Fruit fly (Drosophila melanogaster) whole organism, wandering third instar larva: ENCODE results near the gene G9a.

Source experiments
- Abd-B ChIP-seq: fragments of >200 bp; optimal IDR thresholded peaks from 2 replicates; lab custom pipeline; 2017; ENCODE audit warnings: missing biosample characterization, missing genetic modification characterization
- CG9705 ChIP-seq: fragments of 200-800 bp; sonication (Bioruptor generic); optimal IDR thresholded peaks from 2 replicates; lab custom pipeline; 2018; ENCODE audit warnings: missing biosample characterization, mild to moderate bottlenecking, missing genetic modification characterization
- CrebA ChIP-seq: fragments of 200-800 bp; sonication (Bioruptor generic); optimal IDR thresholded peaks from 2 replicates; lab custom pipeline; 2016; ENCODE audit warnings: missing biosample characterization, mild to moderate bottlenecking, missing genetic modification characterization, borderline replicate concordance
- Dif ChIP-seq: fragments of 200-275, 200-300 bp; sonication (Bioruptor generic); optimal IDR thresholded peaks from 2 replicates; lab custom pipeline; 2018; ENCODE audit warnings: missing biosample characterization, missing genetic modification characterization; ENCODE audit not compliant: partially characterized antibody
- GATAd ChIP-seq: sonication (Bioruptor generic); optimal IDR thresholded peaks from 2 replicates; lab custom pipeline; 2016; ENCODE audit warnings: missing biosample characterization, missing genetic modification characterization
- HLH106 ChIP-seq: fragments of 200-800 bp; optimal IDR thresholded peaks from 3 replicates; lab custom pipeline; 2019; ENCODE audit warnings: missing biosample characterization, mild to moderate bottlenecking, missing genetic modification characterization, moderate library complexity
- Hnf4 ChIP-seq: fragments of 200-800 bp; sonication (Bioruptor generic); optimal IDR thresholded peaks from 2 replicates; lab custom pipeline; 2016; ENCODE audit warnings: missing biosample characterization, mild to moderate bottlenecking, missing genetic modification characterization
- Hr78 ChIP-seq: fragments of >200 bp; optimal IDR thresholded peaks from 2 replicates; lab custom pipeline; 2017; ENCODE audit warnings: missing biosample characterization, missing genetic modification characterization
- Hr83 ChIP-seq: fragments of 200-300 bp; sonication (Bioruptor generic); optimal IDR thresholded peaks from 2 replicates; lab custom pipeline; 2016; ENCODE audit warnings: missing biosample characterization, mild to moderate bottlenecking, missing genetic modification characterization, moderate library complexity; ENCODE audit not compliant: poor library complexity, severe bottlenecking
- Jra ChIP-seq: sonication (Bioruptor generic); optimal IDR thresholded peaks from 2 replicates; lab custom pipeline; 2016; ENCODE audit warnings: missing biosample characterization, missing genetic modification characterization
- Mio ChIP-seq: sonication (Bioruptor generic); optimal IDR thresholded peaks from 2 replicates; lab custom pipeline; 2016; ENCODE audit warnings: missing biosample characterization, missing genetic modification characterization
- N ChIP-seq: fragments of >200 bp; optimal IDR thresholded peaks from 2 replicates; lab custom pipeline; 2018; ENCODE audit warnings: missing biosample characterization, missing external identifiers, missing genetic modification characterization
- OdsH ChIP-seq: fragments of 200-800 bp; sonication (Bioruptor generic); optimal IDR thresholded peaks from 2 replicates; lab custom pipeline; 2016; ENCODE audit warnings: missing biosample characterization, mild to moderate bottlenecking, missing genetic modification characterization
- Rel ChIP-seq, 2 experiments: fragments of 200-800 bp; sonication (Bioruptor generic) in 1 of 2; optimal IDR thresholded peaks; 2 replicates in 1 of 2; 3 replicates in 1 of 2; lab custom pipeline; 2016 to 2019; ENCODE audit warnings: mild to moderate bottlenecking in 2 of 2, missing biosample characterization in 2 of 2, missing genetic modification characterization in 2 of 2, moderate library complexity in 1 of 2
- Sp1 ChIP-seq: fragments of 200-800 bp; sonication (Bioruptor generic); optimal IDR thresholded peaks from 3 replicates; lab custom pipeline; 2019; ENCODE audit warnings: missing biosample characterization, mild to moderate bottlenecking, missing genetic modification characterization, moderate library complexity
- Vsx2 ChIP-seq: fragments of 200-300, 225-300 bp; sonication (Bioruptor generic); optimal IDR thresholded peaks from 2 replicates; lab custom pipeline; 2018; ENCODE audit warnings: missing biosample characterization, missing genetic modification characterization; ENCODE audit not compliant: partially characterized antibody
- br ChIP-seq: fragments of 200-800 bp; sonication (Bioruptor generic); optimal IDR thresholded peaks from 2 replicates; lab custom pipeline; 2016; ENCODE audit warnings: missing biosample characterization, missing genetic modification characterization
- brk ChIP-seq: fragments of 200-800 bp; sonication (Bioruptor generic); optimal IDR thresholded peaks from 2 replicates; lab custom pipeline; 2016; ENCODE audit warnings: missing biosample characterization, mild to moderate bottlenecking, missing genetic modification characterization
- dl ChIP-seq, 2 experiments: fragments of 175-275, 200-275 bp in 1 of 2; fragments of 200-275 bp in 1 of 2; sonication (Bioruptor generic); optimal IDR thresholded peaks; lab custom pipeline; 2018; ENCODE audit warnings: mild to moderate bottlenecking in 2 of 2, missing biosample characterization in 2 of 2, missing genetic modification characterization in 2 of 2, moderate library complexity in 2 of 2; ENCODE audit not compliant: partially characterized antibody in 2 of 2, insufficient read depth in 1 of 2
- dmrt93B ChIP-seq: fragments of 200-800 bp; sonication (Bioruptor generic); optimal IDR thresholded peaks from 2 replicates; lab custom pipeline; 2018; ENCODE audit warnings: missing biosample characterization, mild to moderate bottlenecking, missing genetic modification characterization
- dsf ChIP-seq: sonication (Bioruptor generic); optimal IDR thresholded peaks from 2 replicates; lab custom pipeline; 2016; ENCODE audit warnings: missing biosample characterization, missing genetic modification characterization, borderline replicate concordance
- ey ChIP-seq: fragments of 200-800 bp; sonication (Bioruptor generic); optimal IDR thresholded peaks from 2 replicates; lab custom pipeline; 2016; ENCODE audit warnings: missing biosample characterization, missing genetic modification characterization
- foxo ChIP-seq, 2 experiments: fragments of 200-800 bp; sonication (Bioruptor generic); optimal IDR thresholded peaks; 2 replicates in 1 of 2; 3 replicates in 1 of 2; lab custom pipeline; 2016 to 2017; ENCODE audit warnings: missing biosample characterization in 2 of 2, missing genetic modification characterization in 2 of 2
- fru ChIP-seq: fragments of 200-800 bp; sonication (Bioruptor generic); optimal IDR thresholded peaks from 3 replicates; lab custom pipeline; 2016; ENCODE audit warnings: missing biosample characterization, mild to moderate bottlenecking, missing genetic modification characterization
- h ChIP-seq: fragments of 200-800 bp; sonication (Bioruptor generic); optimal IDR thresholded peaks from 3 replicates; lab custom pipeline; 2016; ENCODE audit warnings: missing biosample characterization, mild to moderate bottlenecking, missing genetic modification characterization
- jim ChIP-seq: fragments of 175-275, 200-325 bp; sonication (Bioruptor generic); optimal IDR thresholded peaks from 2 replicates; lab custom pipeline; 2016; ENCODE audit warnings: missing biosample characterization, mild to moderate bottlenecking, missing genetic modification characterization
- lola ChIP-seq: fragments of >200 bp; optimal IDR thresholded peaks from 2 replicates; lab custom pipeline; 2017; ENCODE audit warnings: missing biosample characterization, missing genetic modification characterization
- pan ChIP-seq: fragments of >200 bp; optimal IDR thresholded peaks from 2 replicates; lab custom pipeline; 2017
- psq ChIP-seq: fragments of 200-800 bp; sonication (Bioruptor generic); optimal IDR thresholded peaks from 3 replicates; lab custom pipeline; 2017; ENCODE audit warnings: missing biosample characterization, mild to moderate bottlenecking, missing genetic modification characterization, moderate library complexity
- rgr ChIP-seq: fragments of 200-800 bp; sonication (Bioruptor generic); optimal IDR thresholded peaks from 3 replicates; lab custom pipeline; 2016; ENCODE audit warnings: missing biosample characterization, mild to moderate bottlenecking, missing genetic modification characterization
- sage ChIP-seq: fragments of 200-800 bp; sonication (Bioruptor generic); optimal IDR thresholded peaks from 2 replicates; lab custom pipeline; 2016; ENCODE audit warnings: missing biosample characterization, mild to moderate bottlenecking, missing genetic modification characterization
- tai ChIP-seq: sonication (Bioruptor generic); optimal IDR thresholded peaks from 2 replicates; lab custom pipeline; 2016; ENCODE audit warnings: missing biosample characterization, missing genetic modification characterization
- usp ChIP-seq: fragments of >200 bp; optimal IDR thresholded peaks from 2 replicates; lab custom pipeline; 2017; ENCODE audit warnings: missing biosample characterization, missing genetic modification characterization
- woc ChIP-seq: sonication (Bioruptor generic); optimal IDR thresholded peaks from 2 replicates; lab custom pipeline; 2016; ENCODE audit warnings: missing biosample characterization, mild to moderate bottlenecking, missing genetic modification characterization

Gene G9a

dm6 chrX:262836-263235 lies 17.1 kb downstream of the G9a start:
- TF ChIP-seq CG9705 (GFP tag; lab: Kevin White, UChicago) (no peak), h (GFP tag; lab: Kevin White, UChicago) (peak; percentile 40), Vsx2 (GFP tag; lab: Kevin White, UChicago) (no peak), Sp1 (GFP tag; lab: Kevin White, UChicago) (peak; percentile 7), woc (GFP tag; lab: Kevin White, UChicago) (peak; percentile 2), OdsH (peak; percentile 7), dsf (GFP tag; lab: Kevin White, UChicago) (no peak), foxo (GFP tag; optimal IDR thresholded peaks at IDR 0.05; lab: Kevin White, UChicago) (peak in 1 of 2 experiments; percentile 38), fru (GFP tag; lab: Kevin White, UChicago) (no peak), sage (no peak), pan (lab: Kevin White, UChicago) (no peak), GATAd (GFP tag; lab: Kevin White, UChicago) (no peak), HLH106 (tag; lab: Kevin White, UChicago) (peak; percentile 11), brk (no peak)
- TF ChIP-seq, all 38 proteins: peak for 6

- TF ChIP-seq Sp1 (GFP tag; lab: Kevin White, UChicago) (peak; percentile 3), br (GFP tag; lab: Kevin White, UChicago) (peak; percentile 21), woc (GFP tag; lab: Kevin White, UChicago) (peak; percentile 21), ey (GFP tag; lab: Kevin White, UChicago) (peak; percentile 43), Jra (GFP tag; lab: Kevin White, UChicago) (peak; percentile 25), Mio (no peak), dmrt93B (GFP tag; lab: Kevin White, UChicago) (no peak), Abd-B (GFP tag; lab: Kevin White, UChicago) (no peak), Hr83 (GFP tag; lab: Kevin White, UChicago) (no peak), HLH106 (tag; lab: Kevin White, UChicago) (peak; percentile 40), usp (GFP tag; lab: Kevin White, UChicago) (no peak), Hr78 (GFP tag; lab: Kevin White, UChicago) (no peak), brk (peak; percentile 11), foxo (GFP tag; optimal IDR thresholded peaks at IDR 0.05; lab: Kevin White, UChicago) (peak in 1 of 2 experiments; percentile 48), tai (GFP tag; lab: Kevin White, UChicago) (no peak), N (GFP tag; lab: Kevin White, UChicago) (no peak), Dif (GFP tag; lab: Kevin White, UChicago) (peak; percentile 20), h (GFP tag; lab: Kevin White, UChicago) (peak; percentile 57), pan (lab: Kevin White, UChicago) (no peak), dl (GFP tag; optimal IDR thresholded peaks at IDR 0.05; lab: Kevin White, UChicago; ENCODE audit: insufficient read depth in 1 of 2, partially characterized antibody in 2 of 2) (no peak), CG9705 (GFP tag; lab: Kevin White, UChicago) (no peak), OdsH (peak; percentile 55), dsf (GFP tag; lab: Kevin White, UChicago) (no peak), lola (GFP tag; lab: Kevin White, UChicago) (no peak), CrebA (GFP tag; lab: Kevin White, UChicago) (no peak), psq (GFP tag; lab: Kevin White, UChicago) (peak; percentile 27), rgr (GFP tag; lab: Kevin White, UChicago) (peak; percentile 65), fru (GFP tag; lab: Kevin White, UChicago) (peak; percentile 51), Vsx2 (GFP tag; lab: Kevin White, UChicago) (peak; percentile 30), jim (GFP tag; lab: Kevin White, UChicago) (no peak), sage (no peak), Hnf4 (GFP tag; lab: Kevin White, UChicago) (peak; percentile 66), Rel (GFP tag; optimal IDR thresholded peaks at IDR 0.05; lab: Kevin White, UChicago) (peak; percentile 14), Rel (tag; optimal IDR thresholded peaks at IDR 0.05; lab: Kevin White, UChicago) (no peak)
Observed at dm6 chrX:263728-264344, 18.1 kb downstream of the G9a start, which contains the start of gene CG13377. Gene CG13377 (minus strand): TSS chrX:263999.
